Fruit fly (Drosophila melanogaster): ENCODE results near the gene Mitofilin.

Mitofilin gene

dm6 chr3R:22023041-22023626 lies at the start of gene Mitofilin, which contains the start of gene mRpL35:
Gene Mitofilin (minus strand): TSS chr3R:22023335.
Gene mRpL35 (plus strand): TSS chr3R:22023527.
- TF ChIP-seq spab (GFP tag; optimal IDR thresholded peaks at IDR 0.05) (no peak), OdsH (GFP tag; optimal IDR thresholded peaks at IDR 0.05) (peak; percentile 50), lz (GFP tag; optimal IDR thresholded peaks at IDR 0.05) (peak; percentile 53), CG8319 (GFP tag; optimal IDR thresholded peaks at IDR 0.05) (no peak), CG6854 (GFP tag; optimal IDR thresholded peaks at IDR 0.05) (no peak), dsx (GFP tag; optimal IDR thresholded peaks at IDR 0.05; ENCODE audit: poor library complexity, severe bottlenecking) (no peak), CG11294 (GFP tag; IDR thresholded peaks at IDR 0.05) (no peak; the same call in 1 of the 2 replicates), salr (GFP tag; optimal IDR thresholded peaks at IDR 0.05) (no peak), CG3919 (GFP tag; optimal IDR thresholded peaks at IDR 0.05) (peak; percentile 37), CG16779 (tag; optimal IDR thresholded peaks at IDR 0.05) (no peak), CG34406 (GFP tag; optimal IDR thresholded peaks at IDR 0.05) (no peak), CG1621 (tag; optimal IDR thresholded peaks at IDR 0.05) (no peak), CG9139 (GFP tag; optimal IDR thresholded peaks at IDR 0.05) (no peak), Met (GFP tag; optimal IDR thresholded peaks at IDR 0.05) (no peak), CG3032 (tag; optimal IDR thresholded peaks at IDR 0.05) (peak; percentile 49), CG6808 (GFP tag; optimal IDR thresholded peaks at IDR 0.05) (peak; percentile 20), esn (GFP tag; optimal IDR thresholded peaks at IDR 0.05) (peak; percentile 63), Sox102F (GFP tag; optimal IDR thresholded peaks at IDR 0.05) (no peak), vri (GFP tag; optimal IDR thresholded peaks at IDR 0.05) (peak; percentile 57), fd59A (GFP tag; optimal IDR thresholded peaks at IDR 0.05) (no peak), pdm3 (GFP tag; optimal IDR thresholded peaks at IDR 0.05) (no peak), Gug (GFP tag; IDR thresholded peaks at IDR 0.05) (no peak), CG11902 (GFP tag; optimal IDR thresholded peaks at IDR 0.05) (peak; percentile 13), CG32006 (GFP tag; optimal IDR thresholded peaks at IDR 0.05) (no peak), Blimp-1 (GFP tag; optimal IDR thresholded peaks at IDR 0.05) (no peak), Ets96B (tag; optimal IDR thresholded peaks at IDR 0.05) (peak; percentile 23), Hr4 (GFP tag; optimal IDR thresholded peaks at IDR 0.05) (no peak), acj6 (GFP tag; optimal IDR thresholded peaks at IDR 0.05) (peak; percentile 38), CG15336 (GFP tag; IDR thresholded peaks at IDR 0.05) (no peak), Sox15 (GFP tag; optimal IDR thresholded peaks at IDR 0.05) (peak; percentile 51), net (GFP tag; optimal IDR thresholded peaks at IDR 0.05) (no peak), Lpt (GFP tag; optimal IDR thresholded peaks at IDR 0.05) (no peak), fd85E (GFP tag; optimal IDR thresholded peaks at IDR 0.05) (no peak), Hr38 (GFP tag; optimal IDR thresholded peaks at IDR 0.05) (no peak), Sox14 (GFP tag; optimal IDR thresholded peaks at IDR 0.05) (peak; percentile 36), Hr39 (GFP tag; optimal IDR thresholded peaks at IDR 0.05) (peak; percentile 66), achi (GFP tag; optimal IDR thresholded peaks at IDR 0.05) (peak; percentile 38), CG6276 (GFP tag; optimal IDR thresholded peaks at IDR 0.05) (no peak), Smox (GFP tag; optimal IDR thresholded peaks at IDR 0.05) (no peak), CG31627 (GFP tag; optimal IDR thresholded peaks at IDR 0.05) (peak; percentile 68), Eip78C (GFP tag) (peak; percentile 69), CG6163 (GFP tag; IDR thresholded peaks at IDR 0.05) (peak; percentile 28; the same call in 1 of the 3 replicates), CG10669 (GFP tag; optimal IDR thresholded peaks at IDR 0.05) (no peak), svp (GFP tag) (peak; percentile 92), CG11762 (GFP tag; optimal IDR thresholded peaks at IDR 0.05; ENCODE audit: insufficient read depth) (no peak), CG6792 (GFP tag; optimal IDR thresholded peaks at IDR 0.05) (peak; percentile 2), Ets21C (GFP tag; optimal IDR thresholded peaks at IDR 0.05) (peak; percentile 6), topi (GFP tag; optimal IDR thresholded peaks at IDR 0.05) (peak; percentile 39), ss (GFP tag; optimal IDR thresholded peaks at IDR 0.05) (peak in 1 of 2 experiments; percentile 15), dac (GFP tag; optimal IDR thresholded peaks at IDR 0.05) (peak; percentile 3), CG10631 (GFP tag; optimal IDR thresholded peaks at IDR 0.05) (peak; percentile 70), eg (GFP tag; IDR thresholded peaks at IDR 0.05) (no peak)

All from whole organism, prepupa.